Fruit fly (Drosophila melanogaster) whole organism: ENCODE results near the gene CG18547.

Source experiments
- Dll ChIP-seq: fragments of >200 bp; optimal IDR thresholded peaks from 2 replicates; lab custom pipeline; 2017
- EcR ChIP-seq, 2 experiments: fragments of >200 bp; optimal IDR thresholded peaks; 2 replicates each; lab custom pipeline; 2017; ENCODE audit warnings: missing biosample characterization in 2 of 2, missing genetic modification characterization in 2 of 2, missing genetic modification reagents in 2 of 2
- pan ChIP-seq: fragments of >200 bp; optimal IDR thresholded peaks from 2 replicates; lab custom pipeline; 2017
- psq ChIP-seq: fragments of >200 bp; optimal IDR thresholded peaks from 2 replicates; lab custom pipeline; 2017
- usp ChIP-seq: fragments of >200 bp; optimal IDR thresholded peaks from 2 replicates; lab custom pipeline; 2017; ENCODE audit warnings: missing biosample characterization, missing genetic modification characterization, mixed read lengths

DNA sequence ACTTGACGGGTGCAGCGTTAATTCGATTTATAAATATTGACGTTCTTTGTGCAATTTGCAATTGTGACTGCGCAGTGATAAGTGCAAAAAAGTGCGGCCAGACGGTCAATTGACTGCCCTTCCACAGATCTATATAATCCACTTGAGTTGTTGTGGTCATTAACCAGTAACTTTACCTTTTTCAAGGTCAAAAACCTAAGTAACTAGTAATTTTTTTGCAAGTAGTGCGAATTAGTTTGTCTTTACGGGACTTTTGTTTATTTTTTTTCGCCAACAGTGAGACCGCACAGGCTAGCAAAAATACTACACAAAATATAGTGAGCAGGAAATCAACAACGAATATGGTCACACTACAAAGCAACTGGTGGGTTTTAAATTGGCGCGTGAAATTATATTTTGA lies 5.6 kb downstream of the CG18547 start, which contains the start of gene Tango9:
- TF ChIP-seq psq, result no peak
- TF ChIP-seq usp (GFP tag; lab: Kevin White, UChicago), result no peak
- TF ChIP-seq EcR (GFP tag; optimal IDR thresholded peaks at IDR 0.05; lab: Kevin White, UChicago), result no peak
- TF ChIP-seq Dll (lab: Kevin White, UChicago), result no peak
- no peak for TF ChIP-seq pan
